Fruit fly (Drosophila melanogaster) whole organism, adult: ENCODE data around the gene scpr-C.
A peak's percentile ranks its signal among the peaks of the same experiment; 100 is the strongest.

Source experiments
- CG11617 ChIP-seq: fragments of 200-800 bp; sonication (Bioruptor generic); optimal IDR thresholded peaks from 2 replicates; lab custom pipeline; 2017; ENCODE audit warnings: mild to moderate bottlenecking, missing biosample characterization, missing genetic modification reagents, missing genetic modification characterization
- CG14711 ChIP-seq: fragments of 200-800 bp; sonication (Bioruptor generic); optimal IDR thresholded peaks from 2 replicates; lab custom pipeline; 2018; ENCODE audit warnings: missing biosample characterization, mild to moderate bottlenecking, missing genetic modification characterization, moderate library complexity
- CG33017 ChIP-seq: fragments of 200-800 bp; sonication (Bioruptor generic); optimal IDR thresholded peaks from 2 replicates; lab custom pipeline; 2018; ENCODE audit warnings: missing biosample characterization, mild to moderate bottlenecking, missing genetic modification characterization, moderate library complexity
- CG5204 ChIP-seq: fragments of 200-800 bp; sonication (Bioruptor generic); optimal IDR thresholded peaks from 2 replicates; lab custom pipeline; 2016; ENCODE audit warnings: missing biosample characterization, missing genetic modification characterization
- CG7045 ChIP-seq: fragments of 200-800 bp; sonication (Bioruptor generic); optimal IDR thresholded peaks from 2 replicates; lab custom pipeline; 2017; ENCODE audit warnings: missing biosample characterization, mild to moderate bottlenecking, missing genetic modification characterization
- CG7101 ChIP-seq: fragments of 200-800 bp; sonication (Bioruptor generic); optimal IDR thresholded peaks from 2 replicates; lab custom pipeline; 2018; ENCODE audit warnings: missing biosample characterization, mild to moderate bottlenecking, missing genetic modification characterization, moderate library complexity
- Crg-1 ChIP-seq: fragments of 200-800 bp; sonication (Bioruptor generic); optimal IDR thresholded peaks from 2 replicates; lab custom pipeline; 2016; ENCODE audit warnings: missing biosample characterization, missing genetic modification characterization
- Hr96 ChIP-seq: fragments of 200-800 bp; sonication (Bioruptor generic); optimal IDR thresholded peaks from 2 replicates; lab custom pipeline; 2016; ENCODE audit warnings: missing biosample characterization, missing genetic modification characterization
- Mnt ChIP-seq: fragments of 200-800 bp; sonication (Bioruptor generic); optimal IDR thresholded peaks from 2 replicates; lab custom pipeline; 2016; ENCODE audit warnings: missing biosample characterization, mild to moderate bottlenecking, missing genetic modification characterization
- cnc ChIP-seq, 2 experiments: fragments of >200 bp; optimal IDR thresholded peaks; 2 replicates each; lab custom pipeline; 2017
- kay ChIP-seq: fragments of 200-800 bp; sonication (Bioruptor generic); peaks from one replicate; lab custom pipeline; 2016; ENCODE audit warnings: missing biosample characterization, missing genetic modification characterization, borderline replicate concordance
- pad ChIP-seq: fragments of 200-800 bp; sonication (Bioruptor generic); optimal IDR thresholded peaks from 3 replicates; lab custom pipeline; 2017; ENCODE audit warnings: missing biosample characterization, missing genetic modification characterization, mild to moderate bottlenecking, moderate library complexity, missing genetic modification reagents
- toe ChIP-seq: fragments of 200-800 bp; sonication (Bioruptor generic); optimal IDR thresholded peaks from 2 replicates; lab custom pipeline; 2016; ENCODE audit warnings: missing biosample characterization, missing genetic modification characterization

- TF ChIP-seq CG11617 (GFP tag; lab: Kevin White, UChicago): peak; percentile 6
- TF ChIP-seq toe: no peak
- TF ChIP-seq Crg-1: no peak
- no peak for TF ChIP-seq CG33017
- no peak for TF ChIP-seq kay (GFP tag; lab: Kevin White, UChicago)
- no peak for TF ChIP-seq Hr96 (GFP tag; lab: Kevin White, UChicago)
- TF ChIP-seq Mnt: peak; percentile 13
- no peak for TF ChIP-seq pad (GFP tag; lab: Kevin White, UChicago)
- no peak for TF ChIP-seq CG14711
- TF ChIP-seq cnc (optimal IDR thresholded peaks at IDR 0.05; lab: Kevin White, UChicago): no peak
- TF ChIP-seq CG7045 (GFP tag; lab: Kevin White, UChicago): no peak
- no peak for TF ChIP-seq CG7101 (tag; lab: Kevin White, UChicago)
- TF ChIP-seq CG5204 (GFP tag; lab: Kevin White, UChicago): no peak
These were observed 5.4 kb upstream of the scpr-C start, which contains the start of gene CG6689 for dm6 chr3R:11219883-11220282.
